Worm (Caenorhabditis elegans) whole organism, L2 larva: ENCODE results near the gene ZC266.1.

ENCODE experiments used
- C34F6.9 ChIP-seq: fragments of 150-350 bp; optimal IDR thresholded peaks from 2 replicates; lab custom pipeline; 2014; ENCODE audit warnings: missing biosample characterization, missing genetic modification characterization
- F13H6.1 ChIP-seq: sonication (generic microtip); optimal IDR thresholded peaks from 2 replicates; lab custom pipeline; 2016; ENCODE audit warnings: missing genetic modification characterization, missing compliant biosample characterization
- R02D3.7 ChIP-seq: fragments of 150-350 bp; optimal IDR thresholded peaks from 2 replicates; lab custom pipeline; 2014; ENCODE audit warnings: missing biosample characterization, missing genetic modification characterization
- Y55F3AM.14 ChIP-seq: fragments of 200-800 bp; sonication (Bioruptor generic); optimal IDR thresholded peaks from 2 replicates; lab custom pipeline; 2018; ENCODE audit warnings: mild to moderate bottlenecking, missing genetic modification characterization, missing compliant biosample characterization
- ZK546.5 ChIP-seq: sonication (generic microtip); optimal IDR thresholded peaks from 2 replicates; lab custom pipeline; 2017; ENCODE audit warnings: missing biosample characterization, missing genetic modification characterization
- alr-1 ChIP-seq: fragments of 150-350 bp; optimal IDR thresholded peaks from 2 replicates; lab custom pipeline; 2014; ENCODE audit warnings: missing biosample characterization, missing genetic modification characterization
- aly-2 ChIP-seq: fragments of 150-350 bp; optimal IDR thresholded peaks from 2 replicates; lab custom pipeline; 2014; ENCODE audit warnings: missing biosample characterization, missing genetic modification characterization
- ama-1 ChIP-seq: fragments of 150-350 bp; optimal IDR thresholded peaks from 2 replicates; lab custom pipeline; 2018; ENCODE audit warnings: inconsistent platforms
- blmp-1 ChIP-seq: sonication (generic microtip); optimal IDR thresholded peaks from 2 replicates; lab custom pipeline; 2017; ENCODE audit warnings: missing genetic modification characterization, mild to moderate bottlenecking, missing compliant biosample characterization, antibody characterized with exemption, moderate library complexity; ENCODE audit not compliant: insufficient read depth
- ceh-16 ChIP-seq: fragments of 150-350 bp; optimal IDR thresholded peaks from 2 replicates; lab custom pipeline; 2014; ENCODE audit warnings: missing biosample characterization, missing genetic modification characterization
- ceh-82 ChIP-seq: fragments of 150-350 bp; optimal IDR thresholded peaks from 2 replicates; lab custom pipeline; 2014; ENCODE audit warnings: missing biosample characterization, missing genetic modification characterization
- crh-2 ChIP-seq: sonication (generic microtip); optimal IDR thresholded peaks from 2 replicates; lab custom pipeline; 2017; ENCODE audit warnings: missing biosample characterization, missing genetic modification characterization
- dmd-4 ChIP-seq: sonication (generic microtip); optimal IDR thresholded peaks from 2 replicates; lab custom pipeline; 2017; ENCODE audit warnings: missing biosample characterization, missing genetic modification characterization
- egl-27 ChIP-seq: sonication (generic microtip); optimal IDR thresholded peaks from 3 replicates; lab custom pipeline; 2017; ENCODE audit warnings: missing biosample characterization, missing genetic modification reagents, missing genetic modification characterization
- elt-1 ChIP-seq: fragments of 150-350 bp; optimal IDR thresholded peaks from 2 replicates; lab custom pipeline; 2014; ENCODE audit warnings: missing biosample characterization, missing genetic modification characterization
- elt-3 ChIP-seq: sonication (generic microtip); optimal IDR thresholded peaks from 2 replicates; lab custom pipeline; 2017; ENCODE audit warnings: missing biosample characterization, missing genetic modification characterization
- fos-1 ChIP-seq: fragments of 150-350 bp; optimal IDR thresholded peaks from 2 replicates; lab custom pipeline; 2014; ENCODE audit warnings: missing biosample characterization, missing genetic modification characterization
- gmeb-1 ChIP-seq: fragments of 150-350 bp; optimal IDR thresholded peaks from 2 replicates; lab custom pipeline; 2014; ENCODE audit warnings: missing biosample characterization, missing genetic modification characterization
- lin-11 ChIP-seq: fragments of 150-350 bp; sonication (generic microtip); optimal IDR thresholded peaks from 2 replicates; lab custom pipeline; 2014; ENCODE audit warnings: missing biosample characterization, missing genetic modification characterization, inconsistent platforms, mixed read lengths
- lin-13 ChIP-seq: fragments of 150-350 bp; optimal IDR thresholded peaks from 2 replicates; lab custom pipeline; 2014; ENCODE audit warnings: missing biosample characterization, missing genetic modification reagents, missing genetic modification characterization
- lin-39 ChIP-seq: fragments of 150-350 bp; optimal IDR thresholded peaks from 2 replicates; lab custom pipeline; 2014; ENCODE audit warnings: missing biosample characterization, missing genetic modification reagents, missing genetic modification characterization
- lsy-2 ChIP-seq, 2 experiments: fragments of 150-350 bp in 1 of 2; sonication (generic microtip) in 1 of 2; optimal IDR thresholded peaks; 2 replicates each; lab custom pipeline; 2014 to 2017; ENCODE audit warnings: missing biosample characterization in 2 of 2, missing genetic modification characterization in 2 of 2
- mab-5 ChIP-seq: fragments of 150-350 bp; optimal IDR thresholded peaks from 2 replicates; lab custom pipeline; 2014; ENCODE audit warnings: missing biosample characterization, missing genetic modification characterization
- mbf-1 ChIP-seq: sonication (generic microtip); optimal IDR thresholded peaks from 2 replicates; lab custom pipeline; 2017; ENCODE audit warnings: missing biosample characterization, missing genetic modification characterization
- mdl-1 ChIP-seq, 2 experiments: fragments of 150-350 bp in 1 of 2; sonication (generic microtip) in 1 of 2; optimal IDR thresholded peaks; 2 replicates each; lab custom pipeline; 2017; ENCODE audit warnings: missing biosample characterization in 2 of 2, missing genetic modification characterization in 2 of 2
- nhr-10 ChIP-seq: sonication (generic microtip); optimal IDR thresholded peaks from 2 replicates; lab custom pipeline; 2017; ENCODE audit warnings: missing biosample characterization, missing genetic modification characterization
- nhr-11 ChIP-seq: fragments of 150-350 bp; optimal IDR thresholded peaks from 2 replicates; lab custom pipeline; 2014; ENCODE audit warnings: missing biosample characterization, missing genetic modification characterization
- nhr-12 ChIP-seq: fragments of 150-350 bp; optimal IDR thresholded peaks from 2 replicates; lab custom pipeline; 2014; ENCODE audit warnings: missing biosample characterization, missing genetic modification characterization
- nhr-129 ChIP-seq: fragments of 150-350 bp; optimal IDR thresholded peaks from 2 replicates; lab custom pipeline; 2014; ENCODE audit warnings: missing biosample characterization, missing genetic modification characterization
- nhr-21 ChIP-seq: fragments of 150-350 bp; optimal IDR thresholded peaks from 2 replicates; lab custom pipeline; 2014; ENCODE audit warnings: missing biosample characterization, missing genetic modification characterization
- nhr-23 ChIP-seq: fragments of 150-350 bp; optimal IDR thresholded peaks from 2 replicates; lab custom pipeline; 2014; ENCODE audit warnings: missing biosample characterization, missing genetic modification reagents, missing genetic modification characterization
- nhr-237 ChIP-seq: fragments of 150-350 bp; optimal IDR thresholded peaks from 2 replicates; lab custom pipeline; 2014; ENCODE audit warnings: missing biosample characterization, missing genetic modification characterization
- nhr-25 ChIP-seq: fragments of 150-350 bp; sonication (generic microtip); optimal IDR thresholded peaks from 3 replicates; lab custom pipeline; 2014; ENCODE audit warnings: missing biosample characterization, missing genetic modification characterization
- nhr-6 ChIP-seq: fragments of 150-350 bp; optimal IDR thresholded peaks from 2 replicates; lab custom pipeline; 2014; ENCODE audit warnings: missing biosample characterization, missing genetic modification characterization
- nhr-77 ChIP-seq: fragments of 150-350 bp; optimal IDR thresholded peaks from 2 replicates; lab custom pipeline; 2014; ENCODE audit warnings: missing biosample characterization, missing genetic modification characterization
- peb-1 ChIP-seq: fragments of 150-350 bp; optimal IDR thresholded peaks from 2 replicates; lab custom pipeline; 2014; ENCODE audit warnings: missing biosample characterization, missing genetic modification characterization
- sem-4 ChIP-seq: fragments of 150-350 bp; optimal IDR thresholded peaks from 2 replicates; lab custom pipeline; 2014; ENCODE audit warnings: missing biosample characterization, missing genetic modification reagents, missing genetic modification characterization
- skn-1 ChIP-seq: sonication (generic microtip); optimal IDR thresholded peaks from 2 replicates; lab custom pipeline; 2017; ENCODE audit warnings: missing biosample characterization, missing genetic modification characterization
- sma-3 ChIP-seq: sonication (generic microtip); optimal IDR thresholded peaks from 2 replicates; lab custom pipeline; 2016; ENCODE audit warnings: missing genetic modification reagents, missing genetic modification characterization, missing compliant biosample characterization
- sma-9 ChIP-seq, 2 experiments: fragments of 150-350 bp in 1 of 2; sonication (generic microtip) in 1 of 2; optimal IDR thresholded peaks; 2 replicates each; lab custom pipeline; 2014 to 2016; ENCODE audit warnings: missing genetic modification characterization in 2 of 2, mild to moderate bottlenecking in 1 of 2, missing biosample characterization in 1 of 2, missing compliant biosample characterization in 1 of 2, missing genetic modification reagents in 1 of 2, moderate library complexity in 1 of 2
- snpc-4 ChIP-seq: fragments of 150-350 bp; optimal IDR thresholded peaks from 2 replicates; lab custom pipeline; 2014; ENCODE audit warnings: missing biosample characterization, missing genetic modification characterization
- unc-39 ChIP-seq: fragments of 150-350 bp; optimal IDR thresholded peaks from 2 replicates; lab custom pipeline; 2014; ENCODE audit warnings: missing biosample characterization, missing genetic modification characterization
- unc-55 ChIP-seq: fragments of 150-350 bp; sonication (generic microtip); optimal IDR thresholded peaks from 3 replicates; lab custom pipeline; 2014; ENCODE audit warnings: missing biosample characterization, missing genetic modification reagents, missing genetic modification characterization
- unc-62 ChIP-seq: fragments of 150-350 bp; optimal IDR thresholded peaks from 2 replicates; lab custom pipeline; 2014; ENCODE audit warnings: missing biosample characterization, missing genetic modification reagents, missing genetic modification characterization
- zag-1 ChIP-seq: fragments of 150-350 bp; optimal IDR thresholded peaks from 2 replicates; lab custom pipeline; 2014; ENCODE audit warnings: missing biosample characterization, missing genetic modification characterization
- ztf-1 ChIP-seq: fragments of 200-800 bp; sonication (Bioruptor generic); conservative IDR thresholded peaks from 2 replicates; pipeline ENCODE4 v1.3.6; 2022; ENCODE audit warnings: missing genetic modification characterization, missing compliant biosample characterization
- ztf-11 ChIP-seq: sonication (generic microtip); optimal IDR thresholded peaks from 2 replicates; lab custom pipeline; 2017; ENCODE audit warnings: missing biosample characterization, missing genetic modification characterization
- ztf-4 ChIP-seq: fragments of 150-350 bp; optimal IDR thresholded peaks from 2 replicates; lab custom pipeline; 2014; ENCODE audit warnings: missing biosample characterization, missing genetic modification characterization

Gene ZC266.1

DNA sequence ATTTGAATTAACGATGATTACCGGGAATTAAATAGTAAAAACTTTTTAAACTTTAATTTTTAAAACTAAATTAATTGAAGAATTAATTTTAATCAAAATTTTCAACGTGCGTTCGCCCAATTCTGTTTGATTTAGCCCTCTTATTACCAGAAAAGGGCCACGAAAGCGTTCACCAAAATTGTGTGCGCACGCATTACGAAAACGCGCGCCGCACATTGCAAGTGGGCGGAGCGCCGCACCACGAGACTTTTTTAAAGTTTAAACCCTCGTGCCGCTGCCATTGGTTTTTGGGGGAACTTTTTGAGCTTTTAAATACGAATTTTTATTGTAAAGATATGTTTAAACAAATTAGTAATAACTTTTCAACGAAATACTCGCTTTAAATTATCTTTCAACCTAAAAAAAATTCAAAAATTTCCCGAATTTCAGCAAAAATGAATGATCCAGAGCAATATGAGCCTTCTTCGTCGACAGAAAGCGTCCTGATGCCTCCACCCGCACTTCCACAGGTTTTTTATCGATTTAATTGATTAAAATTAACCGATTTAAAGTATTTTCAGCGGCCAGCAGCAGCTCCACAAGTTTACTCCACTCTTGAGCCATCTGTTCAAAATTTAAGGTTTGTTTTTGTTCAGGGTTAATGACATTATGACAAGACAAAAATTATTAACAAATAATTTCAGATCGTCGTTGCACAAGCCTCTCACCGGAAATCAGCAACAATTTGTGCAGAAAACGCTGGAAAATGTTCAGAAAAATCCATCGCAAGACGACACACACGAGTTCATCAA, 13.2 kb downstream of the ZC266.1 start, which contains the start of gene taf-10:
Gene taf-10, plus strand, starts transcription at position 424 of the 791 bp plus-strand sequence.
- no peak for TF ChIP-seq ceh-82 (tag; lab: Kevin White, UChicago)
- TF ChIP-seq sma-9 (GFP tag; optimal IDR thresholded peaks at IDR 0.05; lab: Kevin White, UChicago), result peak; percentile 38
- no peak for TF ChIP-seq sma-9 (tag; optimal IDR thresholded peaks at IDR 0.05; lab: Kevin White, UChicago)
- TF ChIP-seq blmp-1 (tag; lab: Kevin White, UChicago), result no peak
- no peak for TF ChIP-seq nhr-12 (tag; lab: Kevin White, UChicago)
- TF ChIP-seq dmd-4, result no peak
- no peak for TF ChIP-seq ztf-11 (tag; lab: Kevin White, UChicago)
- TF ChIP-seq zag-1 (tag; lab: Kevin White, UChicago), result no peak
- TF ChIP-seq unc-39 (tag; lab: Kevin White, UChicago), result no peak
- TF ChIP-seq gmeb-1, result peak; percentile 66
- TF ChIP-seq unc-55 (GFP tag; lab: Kevin White, UChicago), result peak; percentile 59
- TF ChIP-seq alr-1, result no peak
- TF ChIP-seq mbf-1 (tag; lab: Kevin White, UChicago), result no peak
- no peak for TF ChIP-seq elt-3 (tag; lab: Kevin White, UChicago)
- TF ChIP-seq ceh-16, result no peak
- TF ChIP-seq mab-5 (tag; lab: Kevin White, UChicago), result peak; percentile 13
- TF ChIP-seq lin-39 (tag; lab: Kevin White, UChicago), result no peak
- peak; percentile 0 for TF ChIP-seq Y55F3AM.14 (GFP tag; lab: Kevin White, UChicago)
- TF ChIP-seq fos-1 (tag; lab: Kevin White, UChicago), result no peak
- peak; percentile 32 for TF ChIP-seq nhr-25 (tag; lab: Kevin White, UChicago)
- no peak for TF ChIP-seq sem-4
- peak; percentile 5 to 48 for TF ChIP-seq lsy-2 (tag; optimal IDR thresholded peaks at IDR 0.05; lab: Kevin White, UChicago)
- TF ChIP-seq ztf-1 (GFP tag; lab: Robert Waterston, UW), result no peak
- no peak for TF ChIP-seq elt-1
- TF ChIP-seq lin-11 (tag; lab: Kevin White, UChicago), result peak; percentile 38
- TF ChIP-seq ama-1, result no peak
- peak; percentile 63 for TF ChIP-seq nhr-129 (tag; lab: Kevin White, UChicago)
- no peak for TF ChIP-seq egl-27 (tag; lab: Kevin White, UChicago)
- peak; percentile 5 for TF ChIP-seq F13H6.1 (tag; lab: Kevin White, UChicago)
- no peak for TF ChIP-seq skn-1 (tag; lab: Kevin White, UChicago)
- TF ChIP-seq nhr-11 (tag; lab: Kevin White, UChicago), result no peak
- peak; percentile 7 for TF ChIP-seq nhr-21 (tag; lab: Kevin White, UChicago)
- no peak for TF ChIP-seq R02D3.7 (tag; lab: Kevin White, UChicago)
- no peak for TF ChIP-seq ZK546.5 (tag; lab: Kevin White, UChicago)
- TF ChIP-seq nhr-10, result no peak
- TF ChIP-seq snpc-4 (tag; lab: Kevin White, UChicago), result no peak
- peak; percentile 42 for TF ChIP-seq lin-13 (GFP tag; lab: Kevin White, UChicago)
- TF ChIP-seq mdl-1 (tag; optimal IDR thresholded peaks at IDR 0.05; lab: Kevin White, UChicago), result peak; percentile 79
- TF ChIP-seq nhr-237 (tag; lab: Kevin White, UChicago), result no peak
- TF ChIP-seq nhr-77 (tag; lab: Kevin White, UChicago), result no peak
- peak; percentile 45 for TF ChIP-seq C34F6.9 (tag; lab: Kevin White, UChicago)
- no peak for TF ChIP-seq ztf-4 (tag; lab: Kevin White, UChicago)
- TF ChIP-seq aly-2 (tag; lab: Kevin White, UChicago), result no peak
- TF ChIP-seq unc-62, result no peak
- no peak for TF ChIP-seq peb-1 (tag; lab: Kevin White, UChicago)
- no peak for TF ChIP-seq nhr-6 (tag; lab: Kevin White, UChicago)
- TF ChIP-seq nhr-23 (tag; lab: Kevin White, UChicago), result no peak
- peak; percentile 46 for TF ChIP-seq sma-3 (GFP tag; lab: Kevin White, UChicago)
- TF ChIP-seq crh-2, result no peak
